Fruit fly (Drosophila melanogaster) whole organism, pupa: ENCODE results near the gene Obp19c.
A peak's percentile ranks its signal among the peaks of the same experiment; 100 is the strongest.

ENCODE experiments used
- CG12605 ChIP-seq: fragments of 200-800 bp; sonication (Bioruptor generic); IDR thresholded peaks from 2 replicates; pipeline ENCODE4 v1.3.6; 2022; ENCODE audit warnings: missing biosample characterization, missing genetic modification characterization
- CG13204 ChIP-seq: fragments of 200-800 bp; sonication (Bioruptor generic); optimal IDR thresholded peaks from 2 replicates; lab custom pipeline; 2018; ENCODE audit warnings: missing biosample characterization, mild to moderate bottlenecking, missing genetic modification characterization, moderate library complexity
- CG14655 ChIP-seq: fragments of 200-800 bp; sonication (Bioruptor generic); optimal IDR thresholded peaks from 3 replicates; lab custom pipeline; 2017; ENCODE audit warnings: mild to moderate bottlenecking, missing biosample characterization, missing genetic modification reagents, missing genetic modification characterization
- CG15710 ChIP-seq: fragments of 200-800 bp; sonication (Bioruptor generic); optimal IDR thresholded peaks from 2 replicates; lab custom pipeline; 2018; ENCODE audit warnings: missing biosample characterization, mild to moderate bottlenecking, missing genetic modification characterization, moderate library complexity
- CG32121 ChIP-seq: fragments of 200-800 bp; sonication (Bioruptor generic); IDR thresholded peaks from 2 replicates; pipeline ENCODE4 v1.3.6; 2022; ENCODE audit warnings: missing biosample characterization, missing genetic modification characterization
- CG34367 ChIP-seq: fragments of 200-800 bp; sonication (Bioruptor generic); optimal IDR thresholded peaks from 2 replicates; lab custom pipeline; 2018; ENCODE audit warnings: missing biosample characterization, mild to moderate bottlenecking, missing genetic modification characterization
- CG8301 ChIP-seq: fragments of 200-800 bp; sonication (Bioruptor generic); optimal IDR thresholded peaks from 2 replicates; lab custom pipeline; 2018; ENCODE audit warnings: missing biosample characterization, mild to moderate bottlenecking, missing genetic modification characterization
- CG9948 ChIP-seq: fragments of 200-800 bp; sonication (Bioruptor generic); optimal IDR thresholded peaks from 2 replicates; lab custom pipeline; 2018; ENCODE audit warnings: missing biosample characterization, mild to moderate bottlenecking, missing genetic modification characterization, moderate library complexity
- EcR ChIP-seq: fragments of 200-800 bp; sonication (Bioruptor generic); optimal IDR thresholded peaks from 3 replicates; lab custom pipeline; 2019; ENCODE audit warnings: missing biosample characterization, missing genetic modification characterization, mild to moderate bottlenecking, moderate library complexity, missing genetic modification reagents
- Pif1A ChIP-seq: fragments of 200-800 bp; sonication (Bioruptor generic); optimal IDR thresholded peaks from 3 replicates; lab custom pipeline; 2016; ENCODE audit warnings: missing biosample characterization, missing genetic modification characterization
- rn ChIP-seq: fragments of 200-800 bp; sonication (Bioruptor generic); IDR thresholded peaks from 2 replicates; pipeline ENCODE4 v1.3.6; 2022; ENCODE audit warnings: missing biosample characterization, missing genetic modification characterization

- no peak for TF ChIP-seq EcR (GFP tag; lab: Kevin White, UChicago)
- peak; percentile 19 for TF ChIP-seq CG34367 (tag; lab: Kevin White, UChicago)
- no peak for TF ChIP-seq CG8301 (tag; lab: Kevin White, UChicago)
- TF ChIP-seq Pif1A = no peak
- TF ChIP-seq CG14655 = no peak
- no peak for TF ChIP-seq CG9948 (tag; lab: Kevin White, UChicago)
- TF ChIP-seq CG15710 (tag; lab: Kevin White, UChicago) = peak; percentile 25
- no peak for TF ChIP-seq rn
- TF ChIP-seq CG13204 (GFP tag; lab: Kevin White, UChicago) = no peak
- TF ChIP-seq CG32121 (GFP tag; lab: Robert Waterston, UW) = no peak; the same call in 1 of the 2 replicates
- 0 out of 2 replicates have a peak, but pooled peaks have one; percentile 9 for TF ChIP-seq CG12605 (GFP tag; lab: Robert Waterston, UW)
Measured at dm6 chrX:20394066-20394913, 24.5 kb downstream of the Obp19c start, which contains the start of gene HERC2.
